Worm (Caenorhabditis elegans) whole organism, dauer: Measurements from ENCODE around the gene ints-7.
A peak's percentile ranks its signal among the peaks of the same experiment; 100 is the strongest.

Source experiments
- unc-62 ChIP-seq: sonication (generic microtip); optimal IDR thresholded peaks from 2 replicates; lab custom pipeline; 2017; ENCODE audit warnings: missing biosample characterization, missing genetic modification reagents, missing genetic modification characterization

The ints-7 gene

ce11 chrII:11600711-11601110 lies 18.1 kb downstream of the ints-7 start, which contains the start of gene F07A11.4:
TSS of gene F07A11.4 (plus strand) at chrII:11601011.
- no peak for TF ChIP-seq unc-62

- TF ChIP-seq unc-62 = no peak
Observed at ce11 chrII:11602387-11602960, 19.8 kb downstream of the ints-7 start.

ce11 chrII:11604613-11605012 lies 22.0 kb downstream of the ints-7 start:
- no peak for TF ChIP-seq unc-62

ce11 chrII:11611462-11611861 lies 28.8 kb downstream of the ints-7 start:
- no peak for TF ChIP-seq unc-62

- TF ChIP-seq unc-62 = no peak
Observed at ce11 chrII:11612034-11612723, 29.5 kb downstream of the ints-7 start, which contains the start of gene F07A11.5. TSS of gene F07A11.5 (plus strand) at chrII:11612300.

ce11 chrII:11614103-11614857 lies 31.6 kb downstream of the ints-7 start:
- TF ChIP-seq unc-62 = no peak

- no peak for TF ChIP-seq unc-62
Observed at ce11 chrII:11616333-11616942, 33.8 kb downstream of the ints-7 start.

ce11 chrII:11617715-11618114 lies 35.1 kb downstream of the ints-7 start:
- no peak for TF ChIP-seq unc-62

ce11 chrII:11619171-11619570 lies 36.5 kb downstream of the ints-7 start:
- no peak for TF ChIP-seq unc-62

- TF ChIP-seq unc-62 = peak; percentile 2
Observed at ce11 chrII:11619895-11620439, 37.3 kb downstream of the ints-7 start.

- TF ChIP-seq unc-62 = no peak
Observed at ce11 chrII:11620630-11621246, 38.1 kb downstream of the ints-7 start.

- TF ChIP-seq unc-62 = no peak
Observed at ce11 chrII:11621576-11621975, 38.9 kb downstream of the ints-7 start.

- no peak for TF ChIP-seq unc-62
Observed at ce11 chrII:11622605-11623004, 40.0 kb downstream of the ints-7 start.

ce11 chrII:11627904-11628303 lies 45.3 kb downstream of the ints-7 start:
- no peak for TF ChIP-seq unc-62

ce11 chrII:11629957-11630356 lies 47.3 kb downstream of the ints-7 start:
- TF ChIP-seq unc-62 = no peak

- no peak for TF ChIP-seq unc-62
Observed at ce11 chrII:11632689-11633088, 50.0 kb downstream of the ints-7 start.
